Worm (Caenorhabditis elegans) whole organism, midembryonic: ENCODE results near the gene F29A7.4.

Experiments used
- T22C8.4 ChIP-seq: fragments of 200-800 bp; sonication (Bioruptor generic); IDR thresholded peaks from 2 replicates; pipeline ENCODE4 v1.3.6; 2022; ENCODE audit warnings: missing genetic modification characterization, missing compliant biosample characterization
- flt-1 ChIP-seq: fragments of 200-800 bp; sonication (Bioruptor generic); IDR thresholded peaks from 2 replicates; pipeline ENCODE4 v1.3.6; 2022; ENCODE audit warnings: missing genetic modification characterization, missing compliant biosample characterization
- klf-2 ChIP-seq: fragments of 200-800 bp; sonication (Bioruptor generic); conservative IDR thresholded peaks from 2 replicates; pipeline ENCODE4 v1.3.6; 2022; ENCODE audit warnings: missing genetic modification reagents, missing genetic modification characterization, missing compliant biosample characterization
- med-1 ChIP-seq: sonication (generic microtip); optimal IDR thresholded peaks from 2 replicates; lab custom pipeline; 2017; ENCODE audit warnings: missing genetic modification characterization, mild to moderate bottlenecking, missing compliant biosample characterization, antibody characterized with exemption, missing genetic modification reagents; ENCODE audit not compliant: insufficient read depth

DNA sequence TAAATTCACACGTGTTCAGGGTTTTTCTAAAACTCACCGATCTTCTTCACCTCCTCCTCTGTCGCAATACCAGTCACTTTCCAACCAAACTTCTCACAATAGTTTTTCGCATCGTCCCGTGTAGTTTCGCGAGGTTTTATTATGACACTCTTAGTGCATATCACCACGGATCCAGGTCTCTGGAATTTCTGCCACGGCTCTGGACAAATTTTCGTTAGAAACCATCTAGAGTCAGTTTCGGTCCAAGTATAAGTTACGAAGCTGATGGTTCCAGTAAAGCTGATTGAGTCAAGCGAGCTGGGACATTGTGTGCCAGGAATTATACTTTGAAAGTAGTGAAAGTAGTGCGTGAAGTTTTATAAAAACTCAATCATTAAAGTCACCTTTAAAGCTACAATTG lies 6.6 kb downstream of the F29A7.4 start:
- TF ChIP-seq klf-2 (no peak), med-1 (no peak), T22C8.4 (GFP tag; lab: Robert Waterston, UW) (no peak), flt-1 (GFP tag; lab: Robert Waterston, UW) (no peak)
